Worm (Caenorhabditis elegans) whole organism, young adult: ENCODE data around the gene ppt-1.
A peak's percentile ranks its signal among the peaks of the same experiment; 100 is the strongest.

Source experiments
- B0336.3 ChIP-seq: fragments of 200-800 bp; sonication (Bioruptor generic); IDR thresholded peaks from 2 replicates; pipeline ENCODE4 v1.3.6; 2022; ENCODE audit warnings: missing genetic modification characterization, missing compliant biosample characterization
- D2030.7 ChIP-seq: fragments of 200-800 bp; sonication (Bioruptor generic); IDR thresholded peaks from 2 replicates; pipeline ENCODE4 v1.3.6; 2022; ENCODE audit warnings: missing genetic modification reagents, missing genetic modification characterization, missing compliant biosample characterization
- F10E7.11 ChIP-seq: sonication (generic microtip); optimal IDR thresholded peaks from 2 replicates; lab custom pipeline; 2017; ENCODE audit warnings: mild to moderate bottlenecking, missing genetic modification characterization, moderate library complexity, missing compliant biosample characterization
- F49E8.2 ChIP-seq: sonication (generic microtip); optimal IDR thresholded peaks from 3 replicates; lab custom pipeline; 2017; ENCODE audit warnings: missing genetic modification characterization, mild to moderate bottlenecking, missing compliant biosample characterization, antibody characterized with exemption, moderate library complexity; ENCODE audit not compliant: insufficient read depth
- ceh-40 ChIP-seq: fragments of 200-800 bp; sonication (Bioruptor generic); IDR thresholded peaks from 2 replicates; pipeline ENCODE4 v1.3.6; 2022; ENCODE audit warnings: missing genetic modification characterization, missing compliant biosample characterization
- efl-1 ChIP-seq: fragments of 150-350 bp; optimal IDR thresholded peaks from 2 replicates; lab custom pipeline; 2014; ENCODE audit warnings: missing biosample characterization, missing genetic modification reagents, missing genetic modification characterization
- egl-18 ChIP-seq: fragments of 200-800 bp; sonication (Bioruptor generic); IDR thresholded peaks from 2 replicates; pipeline ENCODE4 v1.3.6; 2022; ENCODE audit warnings: missing genetic modification reagents, missing genetic modification characterization, missing compliant biosample characterization
- egrh-3 ChIP-seq: fragments of 200-800 bp; sonication (Bioruptor generic); IDR thresholded peaks from 2 replicates; pipeline ENCODE4 v1.3.6; 2022; ENCODE audit warnings: missing genetic modification reagents, missing genetic modification characterization, missing compliant biosample characterization
- ets-4 ChIP-seq: fragments of 200-800 bp; sonication (Bioruptor generic); optimal IDR thresholded peaks from 2 replicates; lab custom pipeline; 2018; ENCODE audit warnings: mild to moderate bottlenecking, missing genetic modification characterization, missing compliant biosample characterization
- hsf-1 ChIP-seq: fragments of 200-800 bp; sonication (Bioruptor generic); IDR thresholded peaks from 2 replicates; pipeline ENCODE4 v1.3.6; 2022; ENCODE audit warnings: missing genetic modification reagents, missing genetic modification characterization, missing compliant biosample characterization
- let-607 ChIP-seq, 2 experiments: fragments of 200-800 bp in 1 of 2; sonication (Bioruptor generic) in 1 of 2; sonication (generic microtip) in 1 of 2; optimal IDR thresholded peaks; 2 replicates each; lab custom pipeline; 2016 to 2018; ENCODE audit warnings: mild to moderate bottlenecking in 2 of 2, missing compliant biosample characterization in 2 of 2, missing genetic modification characterization in 2 of 2, moderate library complexity in 2 of 2, missing genotype in 1 of 2
- lin-26 ChIP-seq: fragments of 200-800 bp; sonication (Bioruptor generic); IDR thresholded peaks from 2 replicates; pipeline ENCODE4 v1.3.6; 2022; ENCODE audit warnings: missing genetic modification reagents, missing genetic modification characterization, missing compliant biosample characterization
- lin-35 ChIP-seq, 3 experiments: fragments of 150-350 bp in 2 of 3; sonication (generic microtip) in 1 of 3; optimal IDR thresholded peaks; 2 replicates each; lab custom pipeline; 2014 to 2018; ENCODE audit warnings: missing biosample characterization in 3 of 3, missing genetic modification characterization in 3 of 3, missing genetic modification reagents in 3 of 3
- lir-1 ChIP-seq: fragments of 200-800 bp; sonication (Bioruptor generic); conservative IDR thresholded peaks from 2 replicates; pipeline ENCODE4 v1.3.6; 2022; ENCODE audit warnings: missing genetic modification reagents, missing genetic modification characterization, missing compliant biosample characterization
- madf-3 ChIP-seq: fragments of 200-800 bp; sonication (Bioruptor generic); IDR thresholded peaks from 2 replicates; pipeline ENCODE4 v1.3.6; 2022; ENCODE audit warnings: missing genetic modification reagents, missing genetic modification characterization, missing compliant biosample characterization
- madf-8 ChIP-seq: fragments of 200-800 bp; sonication (Bioruptor generic); conservative IDR thresholded peaks from 2 replicates; pipeline ENCODE4 v1.3.6; 2022; ENCODE audit warnings: missing genetic modification reagents, missing genetic modification characterization, missing compliant biosample characterization
- nfya-2 ChIP-seq: fragments of 200-800 bp; sonication (Bioruptor generic); IDR thresholded peaks from 2 replicates; pipeline ENCODE4 v1.3.6; 2022; ENCODE audit warnings: missing genetic modification reagents, missing genetic modification characterization, missing compliant biosample characterization
- nhr-120 ChIP-seq: fragments of 200-800 bp; sonication (Bioruptor generic); IDR thresholded peaks from 2 replicates; pipeline ENCODE4 v1.3.6; 2022; ENCODE audit warnings: missing genetic modification characterization, missing compliant biosample characterization
- nhr-179 ChIP-seq: sonication (generic microtip); optimal IDR thresholded peaks from 2 replicates; lab custom pipeline; 2016; ENCODE audit warnings: mild to moderate bottlenecking, missing genetic modification characterization, missing compliant biosample characterization
- nhr-80 ChIP-seq: sonication (generic microtip); optimal IDR thresholded peaks from 2 replicates; lab custom pipeline; 2016; ENCODE audit warnings: missing genetic modification characterization, missing compliant biosample characterization
- nhr-90 ChIP-seq: sonication (generic microtip); optimal IDR thresholded peaks from 2 replicates; lab custom pipeline; 2016; ENCODE audit warnings: missing genotype, mild to moderate bottlenecking, missing genetic modification characterization, missing compliant biosample characterization
- repo-1 ChIP-seq: sonication (generic microtip); optimal IDR thresholded peaks from 2 replicates; lab custom pipeline; 2017; ENCODE audit warnings: mild to moderate bottlenecking, missing genetic modification characterization, missing compliant biosample characterization
- sdz-38 ChIP-seq: sonication (generic microtip); optimal IDR thresholded peaks from 2 replicates; lab custom pipeline; 2016; ENCODE audit warnings: missing genotype, missing genetic modification characterization, missing compliant biosample characterization
- snpc-1.1 ChIP-seq: sonication (generic microtip); optimal IDR thresholded peaks from 2 replicates; lab custom pipeline; 2017; ENCODE audit warnings: missing genetic modification characterization, mild to moderate bottlenecking, missing compliant biosample characterization, antibody characterized with exemption, moderate library complexity, missing genotype, missing genetic modification reagents; ENCODE audit not compliant: insufficient read depth
- snpc-1.3 ChIP-seq: sonication (generic microtip); optimal IDR thresholded peaks from 2 replicates; lab custom pipeline; 2017; ENCODE audit warnings: missing genetic modification characterization, mild to moderate bottlenecking, missing compliant biosample characterization, antibody characterized with exemption, moderate library complexity, missing genotype, missing genetic modification reagents; ENCODE audit not compliant: insufficient read depth
- somi-1 ChIP-seq: fragments of 200-800 bp; sonication (Bioruptor generic); optimal IDR thresholded peaks from 2 replicates; lab custom pipeline; 2018; ENCODE audit warnings: mild to moderate bottlenecking, missing genetic modification characterization, missing compliant biosample characterization
- sptf-2 ChIP-seq: fragments of 200-800 bp; sonication (Bioruptor generic); optimal IDR thresholded peaks from 2 replicates; lab custom pipeline; 2018; ENCODE audit warnings: mild to moderate bottlenecking, missing genetic modification characterization, missing compliant biosample characterization
- tbp1 ChIP-seq: fragments of 200-800 bp; sonication (Bioruptor generic); optimal IDR thresholded peaks from 2 replicates; lab custom pipeline; 2018; ENCODE audit warnings: mild to moderate bottlenecking, missing genetic modification characterization, missing compliant biosample characterization
- tbx-9 ChIP-seq: sonication (generic microtip); optimal IDR thresholded peaks from 2 replicates; lab custom pipeline; 2016; ENCODE audit warnings: borderline replicate concordance, missing genetic modification characterization, inconsistent platforms, missing compliant biosample characterization
- unc-130 ChIP-seq: sonication (generic microtip); optimal IDR thresholded peaks from 2 replicates; lab custom pipeline; 2016; ENCODE audit warnings: missing genetic modification reagents, missing genetic modification characterization, missing compliant biosample characterization
- unc-62 ChIP-seq: fragments of 150-350 bp; optimal IDR thresholded peaks from 2 replicates; lab custom pipeline; 2014; ENCODE audit warnings: missing biosample characterization, missing genetic modification reagents, missing genetic modification characterization
- zfh-2 ChIP-seq: fragments of 200-800 bp; sonication (Bioruptor generic); conservative IDR thresholded peaks from 2 replicates; pipeline ENCODE4 v1.3.6; 2022; ENCODE audit warnings: missing genetic modification reagents, missing genetic modification characterization, missing compliant biosample characterization
- ztf-25 ChIP-seq: fragments of 200-800 bp; sonication (Bioruptor generic); IDR thresholded peaks from 2 replicates; pipeline ENCODE4 v1.3.6; 2022; ENCODE audit warnings: missing genetic modification reagents, missing genetic modification characterization, missing compliant biosample characterization
- ztf-26 ChIP-seq: sonication (generic microtip); optimal IDR thresholded peaks from 2 replicates; lab custom pipeline; 2017; ENCODE audit warnings: missing genetic modification characterization, missing compliant biosample characterization

ppt-1 gene

DNA sequence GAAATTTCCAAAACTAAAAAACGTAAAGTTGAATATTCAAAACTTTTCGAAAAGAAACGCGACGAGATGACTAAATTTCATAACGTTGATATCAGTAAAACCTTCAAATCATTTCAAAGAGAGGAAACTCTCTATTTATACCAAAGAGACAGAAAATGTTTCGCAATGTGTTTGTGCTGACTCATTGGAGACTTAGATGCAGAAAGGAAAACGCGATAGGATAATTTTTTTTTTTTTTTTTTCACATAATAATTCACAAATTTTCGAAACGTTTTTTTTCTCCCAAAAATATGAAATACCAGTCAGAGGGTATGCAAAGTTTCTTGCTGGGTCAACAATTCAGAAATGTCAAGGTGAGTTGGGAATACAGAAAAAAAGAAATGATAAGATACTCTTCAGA lies 19.9 kb downstream of the ppt-1 start (continued):
- no peak for TF ChIP-seq snpc-1.1 (tag; lab: Kevin White, UChicago)
- no peak for TF ChIP-seq zfh-2
- no peak for TF ChIP-seq nhr-120 (GFP tag; lab: Robert Waterston, UW)
- TF ChIP-seq sptf-2 (GFP tag; lab: Kevin White, UChicago) = peak; percentile 10
- TF ChIP-seq ets-4 = no peak
- no peak for TF ChIP-seq lir-1 (GFP tag; lab: Robert Waterston, UW)
- TF ChIP-seq egl-18 (GFP tag; lab: Robert Waterston, UW) = no peak
- TF ChIP-seq lin-35 (GFP tag; optimal IDR thresholded peaks at IDR 0.05; lab: Kevin White, UChicago) = peak in 1 of 3 experiments; percentile 18
- TF ChIP-seq ztf-26 = no peak
- TF ChIP-seq somi-1 (GFP tag; lab: Kevin White, UChicago) = no peak
- no peak for TF ChIP-seq tbx-9 (tag; lab: Kevin White, UChicago)
- no peak for TF ChIP-seq egrh-3 (GFP tag; lab: Robert Waterston, UW)
- TF ChIP-seq sdz-38 (tag; lab: Kevin White, UChicago) = no peak
- no peak for TF ChIP-seq nhr-90 (tag; lab: Kevin White, UChicago)
- no peak for TF ChIP-seq ztf-25
- no peak for TF ChIP-seq let-607 (tag; optimal IDR thresholded peaks at IDR 0.05; lab: Kevin White, UChicago)
- peak; percentile 36 for TF ChIP-seq nhr-80 (tag; lab: Kevin White, UChicago)
- TF ChIP-seq F49E8.2 (tag; lab: Kevin White, UChicago) = no peak
- no peak for TF ChIP-seq F10E7.11 (tag; lab: Kevin White, UChicago)
- TF ChIP-seq madf-3 (GFP tag; lab: Robert Waterston, UW) = 0 out of 2 replicates have a peak, but pooled peaks have one; percentile 45
- no peak for TF ChIP-seq ceh-40 (GFP tag; lab: Robert Waterston, UW)
- TF ChIP-seq repo-1 (tag; lab: Kevin White, UChicago) = peak; percentile 3
- no peak for TF ChIP-seq unc-62
- 0 out of 2 replicates have a peak, but pooled peaks have one; percentile 36 for TF ChIP-seq nfya-2 (GFP tag; lab: Robert Waterston, UW)
- peak; percentile 25 for TF ChIP-seq tbp1 (GFP tag; lab: Kevin White, UChicago)
- TF ChIP-seq D2030.7 (GFP tag; lab: Robert Waterston, UW) = no peak
- no peak for TF ChIP-seq lin-26
- no peak for TF ChIP-seq nhr-179
- TF ChIP-seq hsf-1 (GFP tag; lab: Robert Waterston, UW) = no peak
- TF ChIP-seq unc-130 (GFP tag; lab: Kevin White, UChicago) = no peak

- TF ChIP-seq B0336.3 (GFP tag; lab: Robert Waterston, UW) (no peak), snpc-1.3 (tag; lab: Kevin White, UChicago) (no peak), madf-8 (GFP tag; lab: Robert Waterston, UW) (no peak), unc-62 (no peak), lir-1 (GFP tag; lab: Robert Waterston, UW) (no peak)
Measured at ce11 chrV:6605275-6605674, 20.9 kb downstream of the ppt-1 start, which contains the start of gene ZK1055.7. TSS of gene ZK1055.7 (minus strand) at chrV:6605375.

DNA sequence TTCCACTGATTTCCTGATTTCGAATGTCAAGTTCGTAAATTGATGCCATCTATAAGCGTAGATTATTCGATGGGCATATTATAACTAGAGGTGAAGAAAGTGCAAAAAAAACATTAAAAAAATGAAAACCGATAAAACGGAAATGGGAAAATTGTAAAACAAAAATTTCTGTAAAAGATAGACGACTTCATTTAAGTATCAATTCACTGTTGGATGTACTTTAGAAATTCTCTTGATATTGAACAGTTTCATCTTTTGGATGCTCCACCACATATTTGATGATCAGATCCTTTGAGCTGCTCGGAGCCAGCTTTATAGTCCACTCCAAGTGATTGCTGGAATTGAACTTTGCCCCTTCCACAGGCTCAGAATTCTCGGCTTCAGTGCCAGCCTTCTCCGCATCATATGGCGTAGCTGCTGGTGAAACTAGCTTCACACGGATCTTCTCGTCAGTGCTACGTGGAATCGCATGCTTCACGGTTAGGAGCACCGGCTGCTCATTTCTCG lies 23.5 kb downstream of the ppt-1 start, which contains the start of gene ZK1055.6:
Gene ZK1055.6, minus strand, starts transcription at position 51 of the 507 bp plus-strand sequence.
- TF ChIP-seq zfh-2 (peak; percentile 40; the same call in 1 of the 2 replicates), efl-1 (GFP tag; lab: Kevin White, UChicago) (no peak)
